Worm (Caenorhabditis elegans): ENCODE results near the gene ncr-2.

DNA sequence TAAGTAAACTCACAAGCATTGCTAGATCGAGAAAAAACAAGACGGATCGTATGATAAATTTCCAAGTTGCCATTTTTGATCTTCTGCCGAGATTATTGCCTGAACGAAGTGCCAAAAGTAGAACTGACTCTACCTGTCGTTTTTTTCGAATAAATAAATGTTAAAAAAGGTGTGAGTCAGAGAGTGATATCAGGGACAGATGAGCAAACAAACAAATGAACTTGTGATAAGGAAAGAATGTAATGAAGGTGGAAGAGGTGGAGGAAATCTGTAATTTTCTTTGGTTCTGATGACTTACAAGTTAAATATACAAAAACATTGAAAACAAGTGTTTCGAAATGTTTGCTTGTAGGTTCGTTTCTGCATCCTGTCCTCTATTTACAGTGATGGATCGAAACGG lies 18.8 kb upstream of the ncr-2 start, which contains the start of gene tsp-1:
- no peak for TF ChIP-seq sea-1 (GFP tag; conservative IDR thresholded peaks at IDR 0.05)
- no peak for TF ChIP-seq tbx-37 (GFP tag; conservative IDR thresholded peaks at IDR 0.05)
- no peak for TF ChIP-seq scrt-1 (GFP tag; IDR thresholded peaks at IDR 0.05)
- no peak for TF ChIP-seq aly-1 (tag; optimal IDR thresholded peaks at IDR 0.05)
- no peak for TF ChIP-seq flt-1 (GFP tag; IDR thresholded peaks at IDR 0.05)
- no peak for TF ChIP-seq ama-1 (optimal IDR thresholded peaks at IDR 0.05)
